Worm (Caenorhabditis elegans) whole organism, L4 larva: ENCODE results near the gene F22B7.3.
A peak's percentile ranks its signal among the peaks of the same experiment; 100 is the strongest.

Experiments
- F10B5.3 ChIP-seq: sonication (generic microtip); optimal IDR thresholded peaks from 2 replicates; lab custom pipeline; 2016; ENCODE audit warnings: mild to moderate bottlenecking, missing genetic modification characterization, missing compliant biosample characterization
- F26F4.8 ChIP-seq: fragments of 200-800 bp; sonication (Bioruptor generic); conservative IDR thresholded peaks from 2 replicates; pipeline ENCODE4 v1.3.6; 2022; ENCODE audit warnings: missing genetic modification characterization, missing compliant biosample characterization
- F44E2.7 ChIP-seq: fragments of 200-800 bp; sonication (Bioruptor generic); IDR thresholded peaks from 2 replicates; pipeline ENCODE4 v2.1.2; 2022; ENCODE audit warnings: missing genetic modification characterization, missing compliant biosample characterization
- F49E8.2 ChIP-seq: sonication (generic microtip); optimal IDR thresholded peaks from 2 replicates; lab custom pipeline; 2016; ENCODE audit warnings: missing compliant biosample characterization, mild to moderate bottlenecking, missing genetic modification characterization, borderline replicate concordance
- Y105C5A.15 ChIP-seq: fragments of 200-800 bp; sonication (Bioruptor generic); IDR thresholded peaks from 2 replicates; pipeline ENCODE4 v1.3.6; 2022; ENCODE audit warnings: missing genetic modification characterization, missing compliant biosample characterization
- ZK337.2 ChIP-seq: fragments of 200-800 bp; sonication (Bioruptor generic); IDR thresholded peaks from 2 replicates; pipeline ENCODE4 v1.3.6; 2022; ENCODE audit warnings: missing genetic modification reagents, missing genetic modification characterization, missing compliant biosample characterization
- ZK546.5 ChIP-seq, 2 experiments: sonication (generic microtip); optimal IDR thresholded peaks; 2 replicates each; lab custom pipeline; 2017; ENCODE audit warnings: missing biosample characterization in 2 of 2, missing genetic modification characterization in 2 of 2
- aly-2 ChIP-seq: sonication (generic microtip); optimal IDR thresholded peaks from 2 replicates; lab custom pipeline; 2018; ENCODE audit warnings: missing biosample characterization, missing genetic modification characterization
- ama-1 ChIP-seq: fragments of 150-350 bp; optimal IDR thresholded peaks from 2 replicates; lab custom pipeline; 2014; ENCODE audit warnings: inconsistent platforms, mixed read lengths
- attf-4 ChIP-seq: sonication (generic microtip); optimal IDR thresholded peaks from 3 replicates; lab custom pipeline; 2017; ENCODE audit warnings: missing biosample characterization, missing genetic modification characterization
- ceh-20 ChIP-seq: fragments of 200-800 bp; sonication (Bioruptor generic); IDR thresholded peaks from 2 replicates; pipeline ENCODE4 v1.3.6; 2022; ENCODE audit warnings: missing genetic modification reagents, missing genetic modification characterization, missing compliant biosample characterization
- ceh-32 ChIP-seq: sonication (generic microtip); optimal IDR thresholded peaks from 2 replicates; lab custom pipeline; 2016; ENCODE audit warnings: mild to moderate bottlenecking, missing genetic modification characterization, missing compliant biosample characterization; ENCODE audit not compliant: poor library complexity
- ceh-44 ChIP-seq: fragments of 200-800 bp; sonication (Bioruptor generic); IDR thresholded peaks from 2 replicates; pipeline ENCODE4 v1.3.6; 2022; ENCODE audit warnings: missing genetic modification reagents, missing genetic modification characterization, missing compliant biosample characterization
- ceh-82 ChIP-seq: sonication (generic microtip); optimal IDR thresholded peaks from 2 replicates; lab custom pipeline; 2017; ENCODE audit warnings: missing biosample characterization, missing genetic modification characterization
- ces-1 ChIP-seq: fragments of 150-350 bp; sonication (generic microtip); optimal IDR thresholded peaks from 4 replicates; lab custom pipeline; 2014; ENCODE audit warnings: missing biosample characterization, missing genetic modification reagents, missing genetic modification characterization
- ctbp-1 ChIP-seq: fragments of 200-800 bp; sonication (Bioruptor generic); IDR thresholded peaks from 2 replicates; pipeline ENCODE4 v1.3.6; 2022; ENCODE audit warnings: missing genetic modification reagents, missing genetic modification characterization, missing compliant biosample characterization
- daf-19 ChIP-seq: fragments of 200-800 bp; sonication (Bioruptor generic); conservative IDR thresholded peaks from 2 replicates; pipeline ENCODE4 v1.3.6; 2022; ENCODE audit warnings: missing genetic modification characterization, missing compliant biosample characterization
- dmd-6 ChIP-seq: fragments of 200-800 bp; sonication (Bioruptor generic); IDR thresholded peaks from 2 replicates; pipeline ENCODE4 v1.3.6; 2022; ENCODE audit warnings: missing genetic modification reagents, missing genetic modification characterization, missing compliant biosample characterization
- dmd-9 ChIP-seq: fragments of 200-800 bp; sonication (Bioruptor generic); IDR thresholded peaks from 2 replicates; pipeline ENCODE4 v1.3.6; 2022; ENCODE audit warnings: missing genetic modification reagents, missing genetic modification characterization, missing compliant biosample characterization
- dpl-1 ChIP-seq: fragments of 150-350 bp; optimal IDR thresholded peaks from 2 replicates; lab custom pipeline; 2014; ENCODE audit warnings: missing biosample characterization, missing genetic modification reagents, missing genetic modification characterization
- gei-8 ChIP-seq: fragments of 200-800 bp; sonication (Bioruptor generic); optimal IDR thresholded peaks from 2 replicates; lab custom pipeline; 2018; ENCODE audit warnings: mild to moderate bottlenecking, missing genetic modification characterization, missing compliant biosample characterization
- hlh-11 ChIP-seq: fragments of 200-800 bp; sonication (Bioruptor generic); optimal IDR thresholded peaks from 2 replicates; lab custom pipeline; 2018; ENCODE audit warnings: mild to moderate bottlenecking, missing genetic modification characterization, missing compliant biosample characterization
- hlh-30 ChIP-seq: sonication (generic microtip); optimal IDR thresholded peaks from 2 replicates; lab custom pipeline; 2017; ENCODE audit warnings: antibody characterized with exemption, mild to moderate bottlenecking, missing genetic modification characterization, missing compliant biosample characterization; ENCODE audit not compliant: insufficient read depth
- lim-7 ChIP-seq: fragments of 200-800 bp; sonication (Bioruptor generic); IDR thresholded peaks from 2 replicates; pipeline ENCODE4 v1.3.6; 2022; ENCODE audit warnings: missing genetic modification characterization, missing compliant biosample characterization
- lin-15B ChIP-seq: fragments of 150-350 bp; sonication (generic microtip); optimal IDR thresholded peaks from 3 replicates; lab custom pipeline; 2014; ENCODE audit warnings: missing biosample characterization, missing genetic modification characterization
- lin-38 ChIP-seq: fragments of 200-800 bp; sonication (Bioruptor generic); IDR thresholded peaks from 2 replicates; pipeline ENCODE4 v1.3.6; 2022; ENCODE audit warnings: missing genetic modification reagents, missing genetic modification characterization, missing compliant biosample characterization
- lir-3 ChIP-seq: sonication (generic microtip); optimal IDR thresholded peaks from 2 replicates; lab custom pipeline; 2016; ENCODE audit warnings: mild to moderate bottlenecking, missing genetic modification characterization, missing compliant biosample characterization
- madf-9 ChIP-seq: fragments of 200-800 bp; sonication (Bioruptor generic); conservative IDR thresholded peaks from 2 replicates; pipeline ENCODE4 v1.3.6; 2022; ENCODE audit warnings: missing genetic modification reagents, missing genetic modification characterization, missing compliant biosample characterization
- mdt-29 ChIP-seq: fragments of 200-800 bp; sonication (Bioruptor generic); IDR thresholded peaks from 2 replicates; pipeline ENCODE4 v1.3.6; 2022; ENCODE audit warnings: missing genetic modification reagents, missing genetic modification characterization, missing compliant biosample characterization
- mes-2 ChIP-seq: sonication (generic microtip); optimal IDR thresholded peaks from 2 replicates; lab custom pipeline; 2016; ENCODE audit warnings: missing genotype, mild to moderate bottlenecking, missing genetic modification characterization, missing compliant biosample characterization; ENCODE audit not compliant: poor library complexity, severe bottlenecking
- mxl-2 ChIP-seq: fragments of 200-800 bp; sonication (Bioruptor generic); conservative IDR thresholded peaks from 2 replicates; pipeline ENCODE4 v1.3.6; 2022; ENCODE audit warnings: missing genetic modification reagents, missing genetic modification characterization, missing compliant biosample characterization
- nhr-10 ChIP-seq: fragments of 150-350 bp; optimal IDR thresholded peaks from 2 replicates; lab custom pipeline; 2014; ENCODE audit warnings: missing biosample characterization, missing genetic modification characterization
- nhr-102 ChIP-seq: sonication (generic microtip); optimal IDR thresholded peaks from 2 replicates; lab custom pipeline; 2016; ENCODE audit warnings: mild to moderate bottlenecking, missing genetic modification characterization, moderate library complexity, missing compliant biosample characterization
- nhr-11 ChIP-seq: fragments of 150-350 bp; optimal IDR thresholded peaks from 2 replicates; lab custom pipeline; 2014; ENCODE audit warnings: missing biosample characterization, missing genetic modification characterization
- nhr-25 ChIP-seq: sonication (generic microtip); optimal IDR thresholded peaks from 2 replicates; lab custom pipeline; 2017; ENCODE audit warnings: missing genetic modification characterization, mild to moderate bottlenecking, missing compliant biosample characterization, antibody characterized with exemption, moderate library complexity, borderline replicate concordance; ENCODE audit not compliant: insufficient read depth
- nhr-48 ChIP-seq: sonication (generic microtip); optimal IDR thresholded peaks from 2 replicates; lab custom pipeline; 2016; ENCODE audit warnings: mild to moderate bottlenecking, missing genetic modification characterization, missing compliant biosample characterization
- rbr-2 ChIP-seq: sonication (generic microtip); optimal IDR thresholded peaks from 2 replicates; lab custom pipeline; 2016; ENCODE audit warnings: missing genotype, missing genetic modification characterization, missing compliant biosample characterization
- set-16 ChIP-seq: fragments of 200-800 bp; sonication (Bioruptor generic); IDR thresholded peaks from 2 replicates; pipeline ENCODE4 v1.3.6; 2022; ENCODE audit warnings: missing genetic modification reagents, missing genetic modification characterization, missing compliant biosample characterization
- spr-3 ChIP-seq: fragments of 200-800 bp; sonication (Bioruptor generic); optimal IDR thresholded peaks from 2 replicates; lab custom pipeline; 2018; ENCODE audit warnings: mild to moderate bottlenecking, missing genetic modification characterization, missing compliant biosample characterization
- tag-97 ChIP-seq: fragments of 200-800 bp; sonication (Bioruptor generic); IDR thresholded peaks from 2 replicates; pipeline ENCODE4 v1.3.6; 2022; ENCODE audit warnings: missing genetic modification characterization, missing compliant biosample characterization
- tra-1 ChIP-seq: fragments of 200-800 bp; sonication (Bioruptor generic); IDR thresholded peaks from 2 replicates; pipeline ENCODE4 v1.3.6; 2022; ENCODE audit warnings: missing genetic modification reagents, missing genetic modification characterization, missing compliant biosample characterization
- unc-130 ChIP-seq: sonication (generic microtip); optimal IDR thresholded peaks from 2 replicates; lab custom pipeline; 2016; ENCODE audit warnings: missing genetic modification reagents, missing genetic modification characterization, missing compliant biosample characterization
- unc-39 ChIP-seq: sonication (generic microtip); optimal IDR thresholded peaks from 2 replicates; lab custom pipeline; 2017; ENCODE audit warnings: missing biosample characterization, missing genetic modification characterization
- unc-62 ChIP-seq, 3 experiments: fragments of 150-350 bp in 1 of 3; sonication (generic microtip); optimal IDR thresholded peaks in 2 of 3; peaks in 1 of 3; 1 replicate in 1 of 3; 2 replicates in 2 of 3; lab custom pipeline; 2014 to 2017; ENCODE audit warnings: missing biosample characterization in 3 of 3, missing genetic modification characterization in 3 of 3, missing genetic modification reagents in 3 of 3, missing genotype in 1 of 3
- vab-7 ChIP-seq: fragments of 200-800 bp; sonication (Bioruptor generic); IDR thresholded peaks from 2 replicates; pipeline ENCODE4 v1.3.6; 2022; ENCODE audit warnings: missing genetic modification reagents, missing genetic modification characterization, missing compliant biosample characterization
- zag-1 ChIP-seq: fragments of 150-350 bp; optimal IDR thresholded peaks from 2 replicates; lab custom pipeline; 2014; ENCODE audit warnings: missing biosample characterization, missing genetic modification characterization
- zfp-3 ChIP-seq: fragments of 200-800 bp; sonication (Bioruptor generic); conservative IDR thresholded peaks from 2 replicates; pipeline ENCODE4 v1.3.6; 2022; ENCODE audit warnings: missing genetic modification reagents, missing genetic modification characterization, missing compliant biosample characterization
- zip-11 ChIP-seq: fragments of 200-800 bp; sonication (Bioruptor generic); IDR thresholded peaks from 2 replicates; pipeline ENCODE4 v1.3.6; 2022; ENCODE audit warnings: missing genetic modification characterization, missing compliant biosample characterization
- zip-2 ChIP-seq: fragments of 150-350 bp; optimal IDR thresholded peaks from 2 replicates; lab custom pipeline; 2014; ENCODE audit warnings: missing biosample characterization, missing genetic modification characterization
- ztf-11 ChIP-seq: fragments of 150-350 bp; optimal IDR thresholded peaks from 2 replicates; lab custom pipeline; 2014; ENCODE audit warnings: missing biosample characterization, missing genetic modification characterization

F22B7.3 gene

ce11 chrIII:8678371-8678770 is 29.7 kb downstream of the F22B7.3 start:
- peak; percentile 75 for TF ChIP-seq lir-3
- TF ChIP-seq lin-38 (GFP tag; lab: Robert Waterston, UW): peak; percentile 84
- TF ChIP-seq lin-15B (tag; lab: Kevin White, UChicago): no peak
- TF ChIP-seq madf-9 (GFP tag; lab: Robert Waterston, UW): peak; percentile 91
- no peak for TF ChIP-seq ZK546.5 (tag; optimal IDR thresholded peaks at IDR 0.05; lab: Kevin White, UChicago)
- TF ChIP-seq dmd-6 (GFP tag; lab: Robert Waterston, UW): peak; percentile 47
- peak; percentile 78 for TF ChIP-seq ZK337.2 (GFP tag; lab: Robert Waterston, UW)
- TF ChIP-seq ctbp-1 (GFP tag; lab: Robert Waterston, UW): peak; percentile 90
- TF ChIP-seq lim-7 (GFP tag; lab: Robert Waterston, UW): peak; percentile 97
- peak; percentile 21 for TF ChIP-seq ama-1 (lab: Kevin White, UChicago)
- peak; percentile 61 for TF ChIP-seq aly-2 (tag; lab: Kevin White, UChicago)
- TF ChIP-seq ceh-44 (GFP tag; lab: Robert Waterston, UW): peak; percentile 74; the same call in 1 of the 2 replicates
- no peak for TF ChIP-seq ces-1 (GFP tag; lab: Kevin White, UChicago)
- no peak for TF ChIP-seq ztf-11
- peak in 1 of 2 experiments; percentile 93 for TF ChIP-seq unc-62 (GFP tag; optimal IDR thresholded peaks at IDR 0.05 in 1 of 2; lab: Kevin White, UChicago)
- TF ChIP-seq unc-62 (tag; optimal IDR thresholded peaks at IDR 0.05; lab: Kevin White, UChicago): no peak
- TF ChIP-seq dpl-1 (GFP tag; lab: Kevin White, UChicago): peak; percentile 53
- TF ChIP-seq ceh-82 (tag; lab: Kevin White, UChicago): no peak
- no peak for TF ChIP-seq nhr-10 (tag; lab: Kevin White, UChicago)
- TF ChIP-seq nhr-48 (tag; lab: Kevin White, UChicago): peak; percentile 58
- TF ChIP-seq tag-97 (GFP tag; lab: Robert Waterston, UW): no peak
- TF ChIP-seq mxl-2: peak; percentile 79
- TF ChIP-seq nhr-11 (tag; lab: Kevin White, UChicago): peak; percentile 39
- peak; percentile 71; the same call in 1 of the 2 replicates for TF ChIP-seq dmd-9
- peak; percentile 44 for TF ChIP-seq F49E8.2 (tag; lab: Kevin White, UChicago)
- peak; percentile 85 for TF ChIP-seq ceh-20
- TF ChIP-seq mdt-29 (GFP tag; lab: Robert Waterston, UW): peak; percentile 57; the same call in 1 of the 2 replicates
- TF ChIP-seq unc-130 (GFP tag; lab: Kevin White, UChicago): peak; percentile 60
- TF ChIP-seq zip-2 (tag; lab: Kevin White, UChicago): peak; percentile 63
- peak; percentile 71 for TF ChIP-seq gei-8
- peak; percentile 54 for TF ChIP-seq spr-3 (GFP tag; lab: Kevin White, UChicago)
- no peak for TF ChIP-seq attf-4 (tag; lab: Kevin White, UChicago)
- TF ChIP-seq hlh-30: peak; percentile 72
- peak; percentile 29; the same call in 1 of the 2 replicates for TF ChIP-seq set-16 (GFP tag; lab: Robert Waterston, UW)
- TF ChIP-seq nhr-102 (tag; lab: Kevin White, UChicago): peak; percentile 75
- TF ChIP-seq zfp-3: peak; percentile 78; the same call in 1 of the 2 replicates
- peak; percentile 74; the same call in 1 of the 2 replicates for TF ChIP-seq F44E2.7
- 0 out of 2 replicates have a peak, but pooled peaks have one; percentile 36 for TF ChIP-seq zip-11
- TF ChIP-seq daf-19 (GFP tag; lab: Robert Waterston, UW): peak; percentile 72
- TF ChIP-seq Y105C5A.15: peak; percentile 93
- TF ChIP-seq hlh-11 (tag; lab: Kevin White, UChicago): peak; percentile 46
- no peak for TF ChIP-seq ceh-32 (tag; lab: Kevin White, UChicago)
- no peak for TF ChIP-seq zag-1 (tag; lab: Kevin White, UChicago)
- TF ChIP-seq F10B5.3 (tag; lab: Kevin White, UChicago): peak; percentile 3
- TF ChIP-seq unc-39 (tag; lab: Kevin White, UChicago): no peak
- peak; percentile 82 for TF ChIP-seq mes-2 (tag; lab: Kevin White, UChicago)
- TF ChIP-seq tra-1 (GFP tag; lab: Robert Waterston, UW): peak; percentile 87
- TF ChIP-seq nhr-25 (tag; lab: Kevin White, UChicago): no peak
- peak; percentile 90 for TF ChIP-seq vab-7
- peak; percentile 94 for TF ChIP-seq F26F4.8 (GFP tag; lab: Robert Waterston, UW)
- TF ChIP-seq rbr-2 (tag; lab: Kevin White, UChicago): peak; percentile 72
